Worm (Caenorhabditis elegans) whole organism, L4/young adult: ENCODE results near the gene Y39G8B.2.

ENCODE experiments used
- dao-5 ChIP-seq: sonication (generic microtip); optimal IDR thresholded peaks from 2 replicates; lab custom pipeline; 2016; ENCODE audit warnings: missing genotype, missing genetic modification characterization, moderate library complexity, missing compliant biosample characterization
- him-1 ChIP-seq: sonication (generic microtip); optimal IDR thresholded peaks from 2 replicates; lab custom pipeline; 2016; ENCODE audit warnings: missing genotype, missing genetic modification reagents, missing genetic modification characterization, missing compliant biosample characterization

DNA sequence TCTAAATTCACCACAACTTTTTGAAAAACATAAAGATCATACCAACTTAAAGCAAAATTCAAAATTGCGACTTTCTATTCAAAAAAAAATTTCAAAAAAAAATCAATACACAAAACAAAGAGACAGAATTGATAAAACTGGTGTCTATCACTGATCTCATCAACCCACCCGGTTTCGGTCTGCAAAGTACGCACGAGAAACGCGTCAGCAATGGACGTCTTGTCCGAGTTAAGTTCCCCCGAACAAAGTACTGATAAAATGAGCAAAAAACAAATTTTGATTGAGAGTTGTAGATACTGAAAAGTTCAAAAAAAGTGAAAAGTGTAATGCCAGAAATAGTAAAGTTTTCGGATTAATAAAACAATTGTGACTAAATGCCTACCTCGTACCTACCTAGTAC is 17.7 kb downstream of the Y39G8B.2 start:
- TF ChIP-seq dao-5 (tag; lab: Kevin White, UChicago) (no peak), him-1 (no peak)
